Worm (Caenorhabditis elegans): ENCODE results near the gene otub-4.
A peak's percentile ranks its signal among the peaks of the same experiment; 100 is the strongest.
"Not testable (repeated sequence)": the region's sequence is repeated elsewhere in the genome, so short reads cannot be mapped to it uniquely, and the experiment has no call there.

The otub-4 gene

DNA sequence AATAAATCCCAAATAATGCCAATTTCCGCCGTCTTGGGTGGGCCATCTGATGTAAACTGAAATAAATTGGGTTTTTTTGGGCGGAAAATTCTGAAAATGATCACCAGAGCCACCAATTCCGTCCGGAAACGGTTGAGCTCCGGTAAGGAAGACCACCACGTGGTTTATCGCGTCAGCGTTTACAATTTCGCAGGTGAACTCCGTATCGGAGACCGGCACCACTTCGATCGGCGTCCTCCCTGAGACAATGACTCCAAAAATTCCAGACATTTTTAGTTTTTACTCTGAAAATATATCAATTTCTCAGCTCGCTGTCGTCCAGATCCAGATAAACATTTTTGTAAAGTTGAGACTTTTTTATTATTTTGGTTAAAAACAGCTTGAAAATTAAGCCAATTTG lies 41.3 kb downstream of the otub-4 start, which contains the start of gene F42A6.6:
F42A6.6 (minus strand) TSS at position 289 of the 400 bp plus-strand sequence.
- TF ChIP-seq hmbx-1 (tag; optimal IDR thresholded peaks at IDR 0.05) (no peak), scrt-1 (GFP tag; IDR thresholded peaks at IDR 0.05) (0 out of 2 replicates have a peak, but pooled peaks have one; percentile 49), tbx-11 (GFP tag; IDR thresholded peaks at IDR 0.05) (0 out of 2 replicates have a peak, but pooled peaks have one; percentile 50), hmg-4 (GFP tag; optimal IDR thresholded peaks at IDR 0.05) (peak; percentile 4), hnd-1 (tag; optimal IDR thresholded peaks at IDR 0.05) (no peak), ama-1 (optimal IDR thresholded peaks at IDR 0.05) (peak; percentile 94), pes-1 (GFP tag; IDR thresholded peaks at IDR 0.05) (no peak), sea-1 (GFP tag; conservative IDR thresholded peaks at IDR 0.05) (no peak), ceh-36 (tag; optimal IDR thresholded peaks at IDR 0.05) (peak; percentile 15)

DNA sequence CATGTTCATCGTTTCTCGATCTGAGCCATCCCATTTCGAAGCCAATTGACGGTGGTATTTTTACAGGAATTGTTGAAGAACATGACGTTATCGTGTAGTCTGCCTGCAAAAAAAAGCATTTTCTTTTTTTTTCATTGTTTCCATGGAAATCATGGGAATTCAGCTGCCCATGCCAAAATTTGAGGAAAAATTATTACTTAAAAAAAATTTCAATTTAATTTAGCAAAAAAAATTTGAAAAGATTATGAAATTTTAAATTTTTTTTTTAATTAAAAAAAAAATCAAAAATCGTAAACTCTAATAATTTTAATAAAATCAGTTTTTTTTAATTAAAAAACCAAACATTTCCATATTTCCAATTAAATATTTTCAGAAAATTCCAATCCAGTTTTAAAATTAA lies 46.2 kb downstream of the otub-4 start, which contains the start of gene F42A6.5:
F42A6.5 (minus strand) TSS at position 101 of the 400 bp plus-strand sequence.
- not testable (repeated sequence) for TF ChIP-seq ceh-13 (GFP tag; optimal IDR thresholded peaks at IDR 0.05); hmg-4 (GFP tag; optimal IDR thresholded peaks at IDR 0.05); tbx-11 (GFP tag; IDR thresholded peaks at IDR 0.05)

Measured in whole organism, early embryonic.